Worm (Caenorhabditis elegans) whole organism, L1 larva: ENCODE data around the gene F11G11.13.
"Not testable (repeated sequence)": the region's sequence is repeated elsewhere in the genome, so short reads cannot be mapped to it uniquely, and the experiment has no call there.

ENCODE experiments used
- C04F5.9 ChIP-seq: sonication (generic microtip); optimal IDR thresholded peaks from 2 replicates; lab custom pipeline; 2016; ENCODE audit warnings: missing genetic modification characterization, missing compliant biosample characterization
- C16A3.4 ChIP-seq: fragments of 150-350 bp; optimal IDR thresholded peaks from 2 replicates; lab custom pipeline; 2014; ENCODE audit warnings: missing biosample characterization, missing genetic modification characterization
- F16B12.6 ChIP-seq: fragments of 150-350 bp; optimal IDR thresholded peaks from 2 replicates; lab custom pipeline; 2014; ENCODE audit warnings: missing biosample characterization, missing genetic modification characterization
- aha-1 ChIP-seq: fragments of 150-350 bp; optimal IDR thresholded peaks from 2 replicates; lab custom pipeline; 2014; ENCODE audit warnings: missing biosample characterization, missing genetic modification characterization
- blmp-1 ChIP-seq: fragments of 150-350 bp; optimal IDR thresholded peaks from 2 replicates; lab custom pipeline; 2014; ENCODE audit warnings: missing biosample characterization, missing genetic modification characterization
- ceh-82 ChIP-seq, 3 experiments: fragments of 150-350 bp in 1 of 3; sonication (generic microtip) in 2 of 3; optimal IDR thresholded peaks; 2 replicates each; lab custom pipeline; 2014 to 2017; ENCODE audit warnings: missing biosample characterization in 3 of 3, missing genetic modification characterization in 3 of 3
- ces-1 ChIP-seq: fragments of 150-350 bp; optimal IDR thresholded peaks from 2 replicates; lab custom pipeline; 2014; ENCODE audit warnings: missing biosample characterization, missing genetic modification reagents, missing genetic modification characterization
- dsc-1 ChIP-seq: sonication (generic microtip); optimal IDR thresholded peaks from 2 replicates; lab custom pipeline; 2016; ENCODE audit warnings: mild to moderate bottlenecking, missing genetic modification characterization, missing compliant biosample characterization
- efl-1 ChIP-seq, 4 experiments: fragments of 150-350 bp; optimal IDR thresholded peaks in 3 of 4; peaks in 1 of 4; 1 replicate in 1 of 4; 2 replicates in 3 of 4; lab custom pipeline; 2014; ENCODE audit warnings: missing biosample characterization in 2 of 4, missing genetic modification characterization in 2 of 4, missing genetic modification reagents in 2 of 4
- efl-3 ChIP-seq: fragments of 200-800 bp; sonication (Bioruptor generic); optimal IDR thresholded peaks from 2 replicates; lab custom pipeline; 2018; ENCODE audit warnings: mild to moderate bottlenecking, missing genetic modification characterization, missing compliant biosample characterization
- elt-2 ChIP-seq: sonication (generic microtip); optimal IDR thresholded peaks from 2 replicates; lab custom pipeline; 2016; ENCODE audit warnings: missing genetic modification characterization, mild to moderate bottlenecking, inconsistent platforms, missing compliant biosample characterization, missing genetic modification reagents
- elt-3 ChIP-seq, 6 experiments: fragments of 150-350 bp in 1 of 6; sonication (generic microtip); optimal IDR thresholded peaks; 2 replicates each; lab custom pipeline; 2017 to 2018; ENCODE audit warnings: missing biosample characterization in 6 of 6, missing genetic modification characterization in 6 of 6, inconsistent platforms in 1 of 6
- ets-5 ChIP-seq: fragments of 200-800 bp; sonication (Bioruptor generic); IDR thresholded peaks from 2 replicates; pipeline ENCODE4 v1.3.6; 2022; ENCODE audit warnings: missing genetic modification characterization, missing compliant biosample characterization
- fkh-8 ChIP-seq: sonication (generic microtip); optimal IDR thresholded peaks from 2 replicates; lab custom pipeline; 2016; ENCODE audit warnings: mild to moderate bottlenecking, missing genetic modification characterization, missing compliant biosample characterization
- grh-1 ChIP-seq: fragments of 200-800 bp; sonication (Bioruptor generic); IDR thresholded peaks from 2 replicates; pipeline ENCODE4 v1.3.6; 2022; ENCODE audit warnings: missing genetic modification reagents, missing genetic modification characterization, missing compliant biosample characterization
- lin-14 ChIP-seq: fragments of 200-800 bp; sonication (Bioruptor generic); optimal IDR thresholded peaks from 2 replicates; lab custom pipeline; 2018; ENCODE audit warnings: mild to moderate bottlenecking, missing genetic modification characterization, moderate library complexity, missing compliant biosample characterization
- lin-35 ChIP-seq, 2 experiments: fragments of 150-350 bp; optimal IDR thresholded peaks; 2 replicates each; lab custom pipeline; 2014; ENCODE audit warnings: missing biosample characterization in 2 of 2, missing genetic modification characterization in 2 of 2, missing genetic modification reagents in 2 of 2
- lir-3 ChIP-seq: sonication (generic microtip); optimal IDR thresholded peaks from 2 replicates; lab custom pipeline; 2016; ENCODE audit warnings: mild to moderate bottlenecking, missing genetic modification characterization, moderate library complexity, missing compliant biosample characterization; ENCODE audit not compliant: poor library complexity
- lsy-2 ChIP-seq, 2 experiments: fragments of 150-350 bp; optimal IDR thresholded peaks; 2 replicates each; lab custom pipeline; 2014; ENCODE audit warnings: missing biosample characterization in 2 of 2, missing genetic modification characterization in 2 of 2
- mef-2 ChIP-seq: fragments of 150-350 bp; optimal IDR thresholded peaks from 2 replicates; lab custom pipeline; 2014; ENCODE audit warnings: missing biosample characterization, missing genetic modification characterization
- mep-1 ChIP-seq: fragments of 150-350 bp; optimal IDR thresholded peaks from 2 replicates; lab custom pipeline; 2014; ENCODE audit warnings: missing biosample characterization, missing genetic modification characterization
- nhr-11 ChIP-seq: fragments of 150-350 bp; optimal IDR thresholded peaks from 2 replicates; lab custom pipeline; 2014; ENCODE audit warnings: missing biosample characterization, missing genetic modification characterization
- nhr-20 ChIP-seq: sonication (generic microtip); optimal IDR thresholded peaks from 2 replicates; lab custom pipeline; 2016; ENCODE audit warnings: mild to moderate bottlenecking, missing genetic modification characterization, missing compliant biosample characterization
- nhr-28 ChIP-seq: fragments of 150-350 bp; optimal IDR thresholded peaks from 2 replicates; lab custom pipeline; 2014; ENCODE audit warnings: missing biosample characterization, missing genetic modification characterization
- nhr-85 ChIP-seq: sonication (generic microtip); peaks from one replicate; lab custom pipeline; 2016; ENCODE audit warnings: missing genetic modification characterization, inconsistent platforms, missing compliant biosample characterization
- nhr-90 ChIP-seq: sonication (generic microtip); optimal IDR thresholded peaks from 2 replicates; lab custom pipeline; 2016; ENCODE audit warnings: mild to moderate bottlenecking, missing genetic modification characterization, missing compliant biosample characterization; ENCODE audit not compliant: poor library complexity
- pqm-1 ChIP-seq: sonication (generic microtip); optimal IDR thresholded peaks from 3 replicates; lab custom pipeline; 2017; ENCODE audit warnings: missing biosample characterization, missing genetic modification characterization
- rnt-1 ChIP-seq: sonication (generic microtip); optimal IDR thresholded peaks from 2 replicates; lab custom pipeline; 2016; ENCODE audit warnings: mild to moderate bottlenecking, missing genetic modification characterization, moderate library complexity, missing compliant biosample characterization
- tbx-2 ChIP-seq: sonication (generic microtip); optimal IDR thresholded peaks from 2 replicates; lab custom pipeline; 2016; ENCODE audit warnings: missing genetic modification characterization, missing compliant biosample characterization
- tlp-1 ChIP-seq: fragments of 150-350 bp; optimal IDR thresholded peaks from 2 replicates; lab custom pipeline; 2014; ENCODE audit warnings: missing biosample characterization, missing genetic modification characterization
- unc-130 ChIP-seq: fragments of 150-350 bp; optimal IDR thresholded peaks from 2 replicates; lab custom pipeline; 2017; ENCODE audit warnings: missing biosample characterization, missing genetic modification characterization, inconsistent platforms
- unc-86 ChIP-seq: sonication (generic microtip); optimal IDR thresholded peaks from 2 replicates; lab custom pipeline; 2016; ENCODE audit warnings: missing genetic modification characterization, missing compliant biosample characterization
- ztf-11 ChIP-seq, 2 experiments: sonication (generic microtip); optimal IDR thresholded peaks; 2 replicates each; lab custom pipeline; 2016 to 2017; ENCODE audit warnings: missing genetic modification characterization in 2 of 2, missing biosample characterization in 1 of 2, missing compliant biosample characterization in 1 of 2

F11G11.13 gene

DNA sequence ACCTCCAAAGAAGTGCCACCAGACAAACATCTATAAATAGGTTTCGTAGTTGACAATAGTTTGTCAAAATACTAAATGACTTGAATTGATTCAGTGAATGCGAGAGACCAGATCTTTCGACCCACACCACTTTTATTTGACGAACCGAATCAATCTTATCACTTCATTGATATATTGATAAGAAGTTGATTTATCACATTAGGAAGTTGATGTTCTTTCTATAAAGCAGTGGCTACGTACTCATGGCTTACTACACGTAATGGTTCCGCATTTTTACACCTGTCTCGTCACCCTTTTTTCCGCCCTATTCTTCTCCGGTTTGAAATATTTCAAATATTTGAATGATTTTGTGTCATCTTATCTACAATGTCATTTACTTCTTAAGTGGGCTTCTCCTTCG, 44.6 kb upstream of the F11G11.13 start:
- TF ChIP-seq elt-3 (tag; optimal IDR thresholded peaks at IDR 0.05; lab: Kevin White, UChicago) (peak in 1 of 6 experiments; percentile 11), unc-86 (no peak), nhr-28 (no peak), mep-1 (tag; lab: Kevin White, UChicago) (no peak), elt-2 (tag; lab: Kevin White, UChicago) (peak; percentile 50)

DNA sequence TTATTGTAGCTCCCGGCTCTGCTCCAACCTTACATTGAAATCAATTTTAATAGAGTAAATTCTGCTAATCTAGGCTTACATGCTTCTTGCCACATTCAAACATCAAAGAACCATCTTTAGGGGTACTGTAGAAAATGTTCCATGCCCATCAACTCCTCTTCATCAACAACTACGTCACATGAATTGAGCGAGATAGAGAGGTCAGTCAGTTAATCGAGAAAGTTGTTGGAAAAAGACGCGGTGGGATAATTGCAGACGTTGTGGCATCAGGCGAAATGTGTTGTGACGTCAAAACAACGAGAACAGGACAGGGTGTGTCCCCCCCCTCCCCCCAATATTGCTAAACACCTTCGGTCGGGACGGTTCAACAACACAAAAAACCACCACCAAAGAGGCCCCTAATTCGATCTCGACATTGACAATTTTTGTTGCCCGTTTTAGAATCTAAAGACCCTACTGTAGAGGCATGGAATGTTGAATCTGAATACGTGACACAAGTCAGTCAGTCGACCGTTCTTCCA, 42.6 kb upstream of the F11G11.13 start:
- TF ChIP-seq F16B12.6 (tag; lab: Kevin White, UChicago) (no peak), elt-3 (tag; optimal IDR thresholded peaks at IDR 0.05; lab: Kevin White, UChicago) (peak in 1 of 6 experiments; percentile 26), ets-5 (GFP tag; lab: Robert Waterston, UW) (no peak), lin-14 (GFP tag; lab: Kevin White, UChicago) (peak; percentile 47), blmp-1 (tag; lab: Kevin White, UChicago) (peak; percentile 52), pqm-1 (no peak), lsy-2 (tag; optimal IDR thresholded peaks at IDR 0.05; lab: Kevin White, UChicago) (no peak), nhr-90 (tag; lab: Kevin White, UChicago) (no peak), lin-35 (GFP tag; optimal IDR thresholded peaks at IDR 0.05; lab: Kevin White, UChicago) (peak in 1 of 2 experiments; percentile 15), nhr-20 (tag; lab: Kevin White, UChicago) (peak; percentile 22), nhr-85 (tag; lab: Kevin White, UChicago) (peak; percentile 93), tbx-2 (tag; lab: Kevin White, UChicago) (peak; percentile 10), unc-130 (peak; percentile 11), grh-1 (peak; percentile 40), efl-1 (optimal IDR thresholded peaks at IDR 0.05; lab: Kevin White, UChicago) (no peak), efl-1 (GFP tag; optimal IDR thresholded peaks at IDR 0.05 in 1 of 2; lab: Kevin White, UChicago) (peak in 1 of 2 experiments; percentile 81)
- TF ChIP-seq, all 84 proteins: peak for 10

DNA sequence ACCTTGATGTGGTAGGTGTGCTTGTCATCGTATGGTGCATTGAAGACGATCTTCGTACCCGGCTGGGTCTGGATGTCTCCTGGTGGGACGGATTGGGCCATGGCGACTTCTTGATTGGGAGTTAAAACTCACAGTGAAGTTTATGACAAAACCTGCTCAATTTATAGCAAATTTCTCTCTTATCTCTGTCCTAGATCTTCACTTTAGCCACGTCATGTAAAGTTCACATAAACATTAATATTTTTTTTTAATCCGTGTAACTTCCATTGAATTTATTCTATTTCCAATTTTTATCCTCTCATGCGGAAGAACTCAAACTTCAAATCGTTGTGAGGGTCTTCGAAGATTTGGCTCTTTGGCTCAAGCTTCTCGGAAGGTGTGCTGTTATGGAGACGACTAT, 40.5 kb upstream of the F11G11.13 start, which contains the start of gene msp-31:
TSS of gene msp-31 (minus strand) at position 101 of the 400 bp plus-strand sequence.
- not testable (repeated sequence) for TF ChIP-seq nhr-90, C04F5.9, aha-1 (tag; lab: Kevin White, UChicago)
- TF ChIP-seq, all 84 proteins: peak for 0; not testable (repeated sequence) for 84

DNA sequence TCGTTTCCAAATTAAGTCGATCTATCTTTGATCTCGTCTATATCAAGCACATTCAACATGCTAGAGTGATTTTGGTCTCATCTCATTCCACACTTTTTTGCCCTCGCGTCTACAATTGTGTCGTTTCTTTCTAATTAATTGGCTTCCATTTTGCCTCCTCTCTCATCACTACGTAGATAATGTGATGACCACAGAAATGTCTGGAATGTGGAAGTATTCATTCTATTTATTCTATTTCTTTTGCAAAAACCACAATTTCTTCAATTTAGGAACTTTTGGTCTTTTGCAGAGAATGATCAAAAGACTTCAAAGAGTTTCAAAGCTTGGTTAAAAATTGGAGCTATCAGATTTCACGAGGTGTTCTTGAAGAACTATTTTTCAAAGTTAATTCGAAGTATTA, 39.6 kb upstream of the F11G11.13 start:
- TF ChIP-seq tlp-1 (no peak), nhr-85 (tag; lab: Kevin White, UChicago) (peak; percentile 71), mef-2 (tag; lab: Kevin White, UChicago) (no peak), elt-3 (tag; optimal IDR thresholded peaks at IDR 0.05; lab: Kevin White, UChicago) (no peak), efl-1 (optimal IDR thresholded peaks at IDR 0.05; lab: Kevin White, UChicago) (no peak), efl-1 (GFP tag; optimal IDR thresholded peaks at IDR 0.05 in 1 of 2; lab: Kevin White, UChicago) (peak in 1 of 2 experiments; percentile 63)

DNA sequence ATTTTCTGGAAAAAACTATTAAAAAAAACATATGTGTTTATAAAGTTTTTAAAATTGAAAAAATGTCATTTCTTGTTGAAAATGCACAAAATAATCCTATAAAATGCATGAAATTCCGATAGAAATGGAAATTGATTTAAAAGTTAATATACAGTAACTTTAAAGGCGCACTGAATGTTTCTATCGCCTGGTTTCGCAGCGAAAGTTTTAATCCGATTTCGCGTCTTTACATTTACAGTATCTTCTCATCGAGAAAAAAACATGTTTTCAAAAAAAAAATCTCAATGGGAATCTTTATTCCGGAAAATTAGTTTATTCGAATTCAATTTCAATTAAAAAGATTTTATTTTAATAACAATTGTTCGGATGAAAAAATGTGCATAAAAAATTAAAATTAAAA, 38.2 kb upstream of the F11G11.13 start, which contains the start of gene R05F9.11:
TSS of gene R05F9.11 (minus strand) at position 5 of the 400 bp plus-strand sequence.
- TF ChIP-seq blmp-1 (tag; lab: Kevin White, UChicago) (no peak), C16A3.4 (tag; lab: Kevin White, UChicago) (no peak), efl-1 (optimal IDR thresholded peaks at IDR 0.05; lab: Kevin White, UChicago) (no peak), efl-1 (GFP tag; optimal IDR thresholded peaks at IDR 0.05 in 1 of 2; lab: Kevin White, UChicago) (no peak), dsc-1 (tag; lab: Kevin White, UChicago) (no peak), rnt-1 (tag; lab: Kevin White, UChicago) (no peak), fkh-8 (tag; lab: Kevin White, UChicago) (no peak), ces-1 (no peak), ztf-11 (tag; optimal IDR thresholded peaks at IDR 0.05; lab: Kevin White, UChicago) (no peak), nhr-11 (tag; lab: Kevin White, UChicago) (no peak), efl-3 (GFP tag; lab: Kevin White, UChicago) (no peak), ceh-82 (tag; optimal IDR thresholded peaks at IDR 0.05; lab: Kevin White, UChicago) (no peak), lin-14 (GFP tag; lab: Kevin White, UChicago) (no peak), nhr-90 (tag; lab: Kevin White, UChicago) (no peak), lir-3 (tag; lab: Kevin White, UChicago) (no peak), unc-86 (no peak)
